Worm (Caenorhabditis elegans) whole organism, dauer: ENCODE data around the gene Y45F10D.15.

Source experiments
- unc-62 ChIP-seq: sonication (generic microtip); optimal IDR thresholded peaks from 2 replicates; lab custom pipeline; 2017; ENCODE audit warnings: missing biosample characterization, missing genetic modification reagents, missing genetic modification characterization

The Y45F10D.15 gene

DNA sequence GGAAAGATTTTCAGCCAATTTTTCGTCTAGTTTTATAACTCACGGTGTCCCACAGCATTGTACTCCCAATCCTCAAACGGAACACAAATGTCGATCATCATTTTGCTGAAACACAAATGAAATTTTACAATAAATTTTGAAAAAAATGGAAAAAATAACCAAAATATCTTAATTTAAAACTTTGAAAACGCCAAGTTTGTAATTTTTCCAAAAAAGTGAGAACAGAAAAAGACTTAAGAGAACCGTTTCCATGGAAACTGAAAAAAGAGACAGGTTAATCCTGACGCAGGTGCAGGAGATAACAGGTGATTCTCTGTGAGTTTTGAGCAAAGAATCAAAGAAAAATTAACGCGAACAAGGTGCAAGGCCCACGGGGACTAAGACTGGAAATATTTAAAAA is at the start of gene Y45F10D.15:
TSS of gene Y45F10D.15 (minus strand) at position 101 of the 400 bp plus-strand sequence.
- no peak for TF ChIP-seq unc-62 (GFP tag; lab: Kevin White, UChicago)

DNA sequence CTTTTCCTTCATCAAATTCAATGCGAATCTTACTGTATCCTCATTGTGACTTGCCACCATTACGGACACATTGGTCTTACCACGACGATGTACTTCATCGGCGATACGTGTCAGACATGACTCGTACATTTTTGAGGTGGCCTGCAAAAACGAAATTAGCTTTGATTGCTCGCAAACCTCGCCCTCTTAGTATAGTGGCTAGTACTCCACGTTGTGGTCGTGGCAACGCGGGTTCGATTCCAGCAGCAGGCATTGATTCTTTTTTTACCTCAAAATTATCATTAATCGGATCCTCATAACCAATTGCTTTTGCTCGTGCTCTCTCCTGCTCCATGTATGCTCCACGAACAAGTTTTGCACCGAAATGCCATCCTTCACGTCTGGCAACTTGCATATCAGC is 49.3 kb upstream of the Y45F10D.15 start:
- no peak for TF ChIP-seq unc-62 (GFP tag; lab: Kevin White, UChicago)

DNA sequence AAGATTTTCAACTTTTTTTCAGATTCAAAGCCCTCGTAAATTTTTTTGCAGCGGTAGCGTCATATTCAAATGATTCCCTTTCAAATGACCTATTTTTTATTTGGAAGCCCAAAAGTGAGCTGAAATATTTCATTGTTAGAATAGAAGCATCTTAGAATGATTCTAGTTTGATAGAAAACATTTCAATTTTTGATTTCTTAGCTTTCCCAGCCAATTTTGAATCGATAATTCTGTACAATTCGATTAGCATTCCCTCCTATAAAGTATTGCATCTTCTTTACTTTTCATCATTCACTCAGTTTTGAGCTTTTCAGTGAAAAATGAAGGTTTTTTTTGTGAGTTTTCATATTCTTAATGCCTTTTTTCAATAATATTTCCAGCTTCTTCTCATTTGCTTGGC is 46.0 kb upstream of the Y45F10D.15 start, which contains the start of gene B0513.90:
TSS of gene B0513.90 (plus strand) at position 301 of the 400 bp plus-strand sequence.
- no peak for TF ChIP-seq unc-62 (GFP tag; lab: Kevin White, UChicago)

DNA sequence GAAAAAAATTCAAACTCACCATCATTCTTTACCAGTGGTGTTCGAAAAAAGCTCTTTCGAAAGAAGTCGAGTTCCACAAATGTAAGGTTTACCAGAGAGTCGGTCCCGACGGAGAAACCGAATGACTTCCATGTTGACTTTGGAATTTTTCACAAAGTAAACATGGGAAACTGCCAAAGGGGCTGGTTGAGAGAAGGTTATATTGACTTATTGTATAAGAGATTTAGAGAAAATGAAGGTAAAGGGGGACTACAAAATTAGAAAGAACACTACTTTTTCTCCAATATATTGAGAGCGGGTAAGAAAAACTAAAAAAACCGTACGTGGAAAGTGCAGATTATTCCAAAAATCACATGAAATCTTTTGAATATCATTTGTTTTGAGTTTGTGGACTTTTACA is 44.4 kb upstream of the Y45F10D.15 start, which contains the start of gene vamp-8:
TSS of gene vamp-8 (minus strand) at position 25 of the 400 bp plus-strand sequence.
- no peak for TF ChIP-seq unc-62 (GFP tag; lab: Kevin White, UChicago)

DNA sequence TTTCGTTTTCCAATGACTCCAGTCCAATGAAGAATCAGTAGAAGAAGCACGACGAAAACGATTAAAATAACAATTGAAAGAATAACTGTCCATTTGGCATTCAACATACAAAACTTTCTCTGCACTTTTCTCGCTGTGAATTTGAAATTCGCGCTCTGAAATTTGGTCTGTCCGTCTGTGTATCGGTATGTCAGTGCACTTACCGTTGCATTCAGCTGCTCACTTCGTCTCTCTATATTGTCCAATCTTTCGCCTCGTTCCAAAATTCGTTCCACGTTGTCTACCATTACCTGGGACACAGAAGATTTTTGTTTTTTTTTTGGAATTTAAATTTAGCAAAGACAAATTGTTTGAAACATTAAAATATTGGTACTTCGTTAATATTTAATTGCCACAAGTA is 39.7 kb upstream of the Y45F10D.15 start:
- TF ChIP-seq unc-62 (GFP tag; lab: Kevin White, UChicago): no peak

DNA sequence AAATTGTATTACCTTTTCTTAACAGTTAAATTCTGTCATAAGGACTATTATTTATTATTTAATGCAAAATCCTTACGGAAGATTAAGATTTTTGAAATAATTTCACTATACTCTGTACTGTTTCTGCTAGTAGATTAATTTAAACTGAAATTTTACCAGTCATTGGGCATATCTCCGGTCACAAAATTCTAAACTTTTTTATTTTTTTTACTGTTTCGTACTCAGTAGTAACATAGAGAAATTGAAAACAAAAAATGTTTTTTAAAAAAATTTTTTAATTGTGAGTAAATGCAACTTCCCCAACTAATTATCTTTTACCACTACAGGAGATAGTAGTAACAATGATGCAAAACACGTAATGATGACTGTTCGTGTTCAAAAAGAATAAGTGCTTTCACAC is 17.5 kb upstream of the Y45F10D.15 start:
- no peak for TF ChIP-seq unc-62 (GFP tag; lab: Kevin White, UChicago)

DNA sequence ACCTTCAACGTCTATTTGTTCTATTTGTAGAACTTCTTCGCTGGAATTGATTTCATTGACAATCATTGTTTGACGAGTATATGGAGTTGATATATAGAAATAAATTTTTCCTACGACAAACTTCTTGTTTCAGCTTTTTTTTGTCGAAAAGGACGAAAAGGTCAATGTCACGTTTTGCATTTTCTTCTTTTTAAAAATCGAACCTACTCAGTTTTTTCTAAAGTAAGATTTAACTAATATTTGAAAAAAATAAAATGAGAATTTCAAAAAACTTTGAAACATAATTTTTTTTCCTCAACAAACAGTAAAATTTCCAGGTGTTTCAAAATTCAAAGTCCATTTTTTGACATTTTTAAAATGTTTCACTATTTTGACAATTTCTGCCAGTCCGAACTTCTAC is 15.5 kb upstream of the Y45F10D.15 start, which contains the start of gene H08M01.1:
TSS of gene H08M01.1 (minus strand) at position 101 of the 400 bp plus-strand sequence.
- no peak for TF ChIP-seq unc-62 (GFP tag; lab: Kevin White, UChicago)

DNA sequence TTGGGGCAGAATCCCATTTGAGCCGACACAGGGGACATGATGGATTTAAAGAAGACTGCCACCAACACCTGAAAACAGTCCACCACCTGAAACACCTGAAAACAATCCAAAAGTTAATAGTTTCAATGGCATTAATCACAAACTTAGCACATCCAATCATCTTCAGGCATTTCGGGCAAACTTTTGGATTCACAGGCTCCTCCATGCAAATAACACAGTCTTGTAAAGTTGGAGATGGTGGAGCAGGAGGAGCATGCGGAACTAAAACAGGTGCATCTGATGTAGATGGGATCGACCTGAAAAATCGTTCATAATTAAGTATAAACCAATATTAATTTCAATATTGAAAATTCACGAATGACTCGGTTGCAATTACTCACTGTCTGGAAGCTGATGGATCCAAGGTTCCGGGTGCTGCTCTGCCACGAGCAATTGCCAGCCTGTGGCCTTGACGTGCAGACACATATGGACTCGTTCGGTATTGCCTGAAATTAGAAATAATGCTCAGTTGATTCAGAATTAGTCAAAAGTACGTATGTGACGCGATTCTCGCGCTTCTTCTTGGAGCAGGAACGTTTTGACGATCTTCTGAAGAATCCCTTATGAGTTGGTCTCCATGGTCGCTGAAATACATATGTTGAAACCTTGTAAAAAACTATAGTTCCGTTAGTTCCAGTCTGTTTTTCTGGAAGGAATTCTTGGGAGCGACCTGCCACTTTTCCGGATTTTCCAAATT is 13.8 kb upstream of the Y45F10D.15 start:
- TF ChIP-seq unc-62 (GFP tag; lab: Kevin White, UChicago): no peak

DNA sequence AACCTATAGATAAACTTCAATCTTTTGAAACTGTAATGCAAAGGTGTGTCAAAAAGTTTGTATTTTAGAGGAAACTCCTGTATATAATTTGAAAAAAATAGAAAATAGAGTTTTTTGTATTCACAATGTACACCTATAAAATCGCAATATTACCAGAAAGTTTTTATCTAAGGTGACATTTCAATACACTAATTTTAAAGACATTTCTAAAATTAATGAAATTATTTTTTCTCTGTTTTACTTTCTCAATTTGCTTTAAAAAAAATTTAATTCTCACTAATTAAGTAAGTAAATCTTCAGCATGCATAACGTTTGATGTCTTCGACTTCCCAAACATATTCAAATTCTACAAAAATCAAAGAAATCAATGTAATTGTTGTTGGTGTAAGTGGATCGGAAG is 6.8 kb upstream of the Y45F10D.15 start, which contains the start of gene rga-5:
TSS of gene rga-5 (plus strand) at position 301 of the 400 bp plus-strand sequence.
- TF ChIP-seq unc-62 (GFP tag; lab: Kevin White, UChicago): no peak

DNA sequence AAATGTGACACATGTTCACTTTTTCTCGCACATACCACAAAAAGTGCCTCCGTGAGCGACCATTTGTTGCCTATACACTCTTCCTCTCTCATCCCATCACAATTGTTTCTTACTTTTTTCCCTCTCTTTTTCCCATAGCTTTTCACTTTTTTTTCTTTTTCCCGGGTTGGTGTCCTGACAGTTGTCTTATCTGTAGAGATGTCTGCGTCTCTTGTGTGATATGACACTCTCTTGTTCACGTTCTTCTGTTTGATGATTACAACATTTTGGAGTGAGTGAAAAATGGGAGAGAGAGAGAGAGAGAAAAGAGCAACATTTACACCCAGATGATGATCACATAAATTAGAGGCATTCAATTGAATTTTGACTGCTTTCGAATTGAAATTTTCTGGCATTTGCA is 5.6 kb upstream of the Y45F10D.15 start:
- TF ChIP-seq unc-62 (GFP tag; lab: Kevin White, UChicago): no peak

DNA sequence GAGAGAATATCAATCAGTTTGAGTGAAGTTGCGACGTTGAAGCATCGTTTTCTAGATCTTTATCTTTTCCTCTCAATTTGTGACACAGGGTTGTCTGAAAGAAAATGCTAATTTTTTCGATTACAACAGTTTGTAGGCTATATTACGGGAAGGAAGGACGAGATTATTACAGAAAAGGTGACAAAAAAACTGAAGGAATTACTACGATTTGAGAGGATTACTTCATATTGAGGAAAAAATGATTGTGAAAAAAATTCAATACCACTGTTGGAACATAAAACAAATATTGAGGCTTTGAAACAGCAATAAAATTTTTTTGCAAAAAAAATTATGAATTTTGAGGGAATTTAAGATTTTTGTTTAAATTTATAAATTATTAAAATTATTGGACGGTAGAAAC is 13.0 kb downstream of the Y45F10D.15 start, which contains the start of gene Y45F10D.14:
TSS of gene Y45F10D.14 (minus strand) at position 101 of the 400 bp plus-strand sequence.
- TF ChIP-seq unc-62 (GFP tag; lab: Kevin White, UChicago): no peak

DNA sequence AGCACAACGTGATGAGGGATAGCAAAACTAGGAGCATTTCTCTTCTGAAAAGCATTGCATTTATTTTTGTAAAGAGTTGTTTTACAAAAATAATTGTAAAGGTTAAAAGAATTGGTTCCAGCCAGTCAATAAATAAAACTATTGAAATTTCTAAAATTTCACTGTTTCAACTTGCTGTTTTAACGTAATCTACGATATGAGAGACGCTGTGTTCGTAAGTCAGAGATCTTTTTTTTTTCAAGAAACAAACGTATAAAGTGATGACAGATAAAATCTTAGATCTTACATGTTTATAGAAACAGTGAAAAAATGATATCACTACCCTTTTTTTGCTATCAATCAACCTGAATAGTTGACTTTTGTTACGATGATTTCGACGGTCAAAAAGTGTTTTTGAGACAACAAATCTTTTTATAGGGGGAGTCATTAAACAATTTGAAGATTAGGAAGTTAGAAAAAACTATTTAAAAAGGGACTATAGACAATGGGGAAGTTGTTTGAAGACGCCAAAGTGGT is 22.8 kb downstream of the Y45F10D.15 start, which contains the start of gene Y45F10D.6:
TSS of gene Y45F10D.6 (minus strand) at position 51 of the 516 bp plus-strand sequence.
- TF ChIP-seq unc-62 (GFP tag; lab: Kevin White, UChicago): no peak

DNA sequence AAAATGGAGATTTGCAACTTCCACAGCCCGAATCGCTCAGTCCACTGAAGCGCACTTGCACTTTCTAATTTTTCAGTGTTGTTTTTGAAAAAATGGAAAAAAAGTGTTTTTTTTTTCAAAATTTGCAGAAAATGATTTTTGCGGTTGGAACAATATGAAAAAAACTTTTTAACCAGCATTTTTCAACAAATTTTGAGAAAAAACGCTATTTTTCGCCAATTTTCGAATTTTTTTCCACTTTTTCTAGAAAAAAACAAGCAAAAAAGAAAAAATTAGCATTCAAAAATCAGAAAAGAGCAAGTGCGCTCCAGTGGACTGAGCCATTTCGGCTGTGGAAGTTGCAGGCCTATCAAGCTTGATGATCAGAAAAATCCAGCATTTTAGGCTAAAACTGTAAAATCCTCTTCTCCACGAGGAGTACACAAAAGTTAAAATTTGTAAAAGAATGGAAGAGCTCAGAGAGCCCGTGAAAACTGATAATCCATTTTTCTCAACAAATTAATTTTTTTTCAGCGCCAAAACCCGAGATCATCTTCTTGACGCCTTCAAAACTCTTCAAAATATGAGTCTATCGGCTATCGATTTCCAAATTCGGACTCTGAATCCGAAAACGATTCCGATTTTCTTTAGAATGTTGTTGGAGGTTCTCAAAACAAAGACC is 25.4 kb downstream of the Y45F10D.15 start:
- no peak for TF ChIP-seq unc-62 (GFP tag; lab: Kevin White, UChicago)

DNA sequence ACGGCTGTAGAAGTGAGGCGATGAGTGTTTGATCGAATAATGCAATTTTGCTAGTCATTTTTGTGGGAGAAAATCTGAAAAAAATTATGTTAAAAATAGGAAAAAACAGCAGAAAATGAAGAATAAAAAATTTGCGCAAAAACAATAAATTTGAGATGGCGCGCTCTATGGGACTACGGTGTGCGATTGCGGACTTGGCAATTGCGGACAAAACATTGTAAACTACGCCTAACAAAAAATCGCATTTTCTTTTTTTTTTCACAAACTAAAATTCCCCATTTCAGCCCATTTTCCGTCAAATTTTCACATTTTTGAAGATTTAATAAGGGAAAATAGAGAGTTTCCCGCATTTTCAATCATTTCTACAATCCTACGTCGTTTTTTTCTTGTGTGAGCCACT is 32.1 kb downstream of the Y45F10D.15 start, which contains the start of the genes sas-6 and Y45F10D.7:
TSS of gene sas-6 (minus strand) at position 80 of the 400 bp plus-strand sequence.
TSS of gene Y45F10D.7 (plus strand) at position 256 of the 400 bp plus-strand sequence.
- no peak for TF ChIP-seq unc-62 (GFP tag; lab: Kevin White, UChicago)

DNA sequence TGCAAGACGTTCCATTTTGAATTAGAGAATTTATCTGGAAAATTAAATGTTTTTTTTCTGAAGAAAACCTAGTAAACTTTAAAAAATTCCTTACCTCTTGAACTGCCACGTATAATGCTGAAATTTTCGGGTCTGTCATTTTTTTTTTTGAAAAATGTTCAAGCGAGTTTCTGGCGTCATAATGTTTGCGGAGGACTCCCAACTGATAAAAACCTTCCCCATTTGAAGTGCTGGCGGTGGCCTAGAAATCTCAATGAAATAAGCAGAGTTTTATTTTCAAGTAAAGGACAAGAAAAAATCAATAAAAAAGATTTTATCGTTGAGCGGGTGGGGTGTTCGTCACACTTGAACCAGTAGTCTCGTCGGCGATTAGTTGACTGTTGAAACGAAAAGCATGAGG is 34.1 kb downstream of the Y45F10D.15 start, which contains the start of gene icap-1:
TSS of gene icap-1 (minus strand) at position 272 of the 400 bp plus-strand sequence.
- TF ChIP-seq unc-62 (GFP tag; lab: Kevin White, UChicago): no peak

DNA sequence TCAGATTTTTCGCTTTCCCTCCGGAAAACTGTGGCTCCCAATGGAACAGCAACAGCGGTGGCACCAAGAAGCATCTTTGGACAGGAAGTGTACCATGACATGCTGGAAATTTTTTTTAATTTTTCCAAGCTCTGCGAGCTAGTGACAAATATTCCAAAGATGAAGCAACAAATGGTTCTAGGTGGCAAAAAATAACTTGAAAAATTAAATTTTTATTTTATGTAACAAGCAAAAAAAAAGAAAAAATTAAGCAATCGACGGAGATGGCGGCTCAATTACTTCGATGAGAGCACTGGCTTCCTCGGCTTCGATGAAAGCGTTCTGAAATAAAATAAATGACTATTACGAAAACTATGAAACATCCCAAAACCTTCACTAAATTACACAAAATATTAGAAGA is 35.2 kb downstream of the Y45F10D.15 start, which contains the start of gene lact-9:
TSS of gene lact-9 (minus strand) at position 101 of the 400 bp plus-strand sequence.
- TF ChIP-seq unc-62 (GFP tag; lab: Kevin White, UChicago): no peak
